Worm (Caenorhabditis elegans): Measurements from ENCODE around the gene F57H12.6.

ce11 chrIV:7983728-7984346, 7.7 kb upstream of the F57H12.6 start:
- TF ChIP-seq ceh-2 (tag; optimal IDR thresholded peaks at IDR 0.05) = no peak
- TF ChIP-seq tbx-2 (tag; optimal IDR thresholded peaks at IDR 0.05) = no peak
- no peak for TF ChIP-seq fax-1 (tag; optimal IDR thresholded peaks at IDR 0.05)
- no peak for TF ChIP-seq ets-4 (tag; optimal IDR thresholded peaks at IDR 0.05)
- no peak for TF ChIP-seq gmeb-2 (tag; optimal IDR thresholded peaks at IDR 0.05)
- no peak for TF ChIP-seq K02D7.2 (tag; optimal IDR thresholded peaks at IDR 0.05)
